Worm (Caenorhabditis elegans) whole organism, midembryonic: Measurements from ENCODE around the gene crn-2.

ENCODE experiments used
- T22C8.4 ChIP-seq: fragments of 200-800 bp; sonication (Bioruptor generic); IDR thresholded peaks from 2 replicates; pipeline ENCODE4 v1.3.6; 2022; ENCODE audit warnings: missing genetic modification characterization, missing compliant biosample characterization
- med-1 ChIP-seq: sonication (generic microtip); optimal IDR thresholded peaks from 2 replicates; lab custom pipeline; 2017; ENCODE audit warnings: missing genetic modification characterization, mild to moderate bottlenecking, missing compliant biosample characterization, antibody characterized with exemption, missing genetic modification reagents; ENCODE audit not compliant: insufficient read depth

DNA sequence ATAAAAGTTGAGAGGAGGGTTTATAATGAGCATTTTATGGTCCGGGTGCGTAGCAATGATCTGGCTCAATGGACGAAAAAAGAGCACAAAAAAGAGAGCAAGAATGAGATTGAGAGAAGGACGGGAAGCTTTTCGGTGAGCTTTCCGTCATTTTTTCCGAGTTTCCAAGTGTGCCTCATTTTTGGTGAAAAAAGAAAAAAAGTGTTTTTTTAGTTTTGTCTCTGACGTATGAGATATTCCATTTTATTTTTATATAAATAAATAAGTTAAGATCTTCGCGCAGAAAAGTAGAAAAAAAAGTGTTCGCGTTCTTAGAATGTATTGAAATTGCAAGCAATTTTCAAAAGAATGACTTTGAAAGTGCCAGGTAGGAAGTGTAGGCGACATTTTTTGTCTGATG is 25.6 kb downstream of the crn-2 start, which contains the start of gene memb-2:
- TF ChIP-seq med-1 (GFP tag; lab: Kevin White, UChicago): no peak
- TF ChIP-seq T22C8.4 (GFP tag; lab: Robert Waterston, UW): no peak
